Worm (Caenorhabditis elegans) whole organism, L3 larva: ENCODE data around the gene blos-1.

Experiments
- R02D3.7 ChIP-seq: fragments of 150-350 bp; optimal IDR thresholded peaks from 2 replicates; lab custom pipeline; 2014; ENCODE audit warnings: missing biosample characterization, missing genetic modification characterization
- ama-1 ChIP-seq: fragments of 150-350 bp; optimal IDR thresholded peaks from 2 replicates; lab custom pipeline; 2018
- elt-3 ChIP-seq, 3 experiments: fragments of 150-350 bp in 1 of 3; sonication (generic microtip) in 2 of 3; optimal IDR thresholded peaks; 2 replicates in 2 of 3; 4 replicates in 1 of 3; lab custom pipeline; 2014 to 2017; ENCODE audit warnings: missing biosample characterization in 3 of 3, missing genetic modification characterization in 3 of 3
- lin-15B ChIP-seq: fragments of 150-350 bp; optimal IDR thresholded peaks from 2 replicates; lab custom pipeline; 2014; ENCODE audit warnings: missing biosample characterization, missing genetic modification characterization
- nhr-11 ChIP-seq: fragments of 150-350 bp; optimal IDR thresholded peaks from 2 replicates; lab custom pipeline; 2014; ENCODE audit warnings: missing biosample characterization, missing genetic modification characterization
- nhr-67 ChIP-seq: fragments of 150-350 bp; optimal IDR thresholded peaks from 2 replicates; lab custom pipeline; 2014; ENCODE audit warnings: missing biosample characterization, missing genetic modification characterization
- nhr-76 ChIP-seq: fragments of 150-350 bp; sonication (generic microtip); optimal IDR thresholded peaks from 5 replicates; lab custom pipeline; 2014; ENCODE audit warnings: missing biosample characterization, missing genetic modification characterization
- nhr-77 ChIP-seq: fragments of 150-350 bp; optimal IDR thresholded peaks from 2 replicates; lab custom pipeline; 2014; ENCODE audit warnings: missing biosample characterization, missing genetic modification characterization
- pha-4 ChIP-seq: fragments of 150-350 bp; optimal IDR thresholded peaks from 2 replicates; lab custom pipeline; 2014; ENCODE audit warnings: missing biosample characterization, missing genetic modification reagents, missing genetic modification characterization
- pqm-1 ChIP-seq: fragments of 150-350 bp; optimal IDR thresholded peaks from 2 replicates; lab custom pipeline; 2017; ENCODE audit warnings: missing biosample characterization, missing genetic modification characterization, inconsistent platforms
- skn-1 ChIP-seq: fragments of 150-350 bp; optimal IDR thresholded peaks from 2 replicates; lab custom pipeline; 2014; ENCODE audit warnings: missing biosample characterization, missing genetic modification characterization
- unc-62 ChIP-seq: fragments of 150-350 bp; sonication (generic microtip); optimal IDR thresholded peaks from 4 replicates; lab custom pipeline; 2014; ENCODE audit warnings: missing biosample characterization, missing genetic modification reagents, missing genetic modification characterization

DNA sequence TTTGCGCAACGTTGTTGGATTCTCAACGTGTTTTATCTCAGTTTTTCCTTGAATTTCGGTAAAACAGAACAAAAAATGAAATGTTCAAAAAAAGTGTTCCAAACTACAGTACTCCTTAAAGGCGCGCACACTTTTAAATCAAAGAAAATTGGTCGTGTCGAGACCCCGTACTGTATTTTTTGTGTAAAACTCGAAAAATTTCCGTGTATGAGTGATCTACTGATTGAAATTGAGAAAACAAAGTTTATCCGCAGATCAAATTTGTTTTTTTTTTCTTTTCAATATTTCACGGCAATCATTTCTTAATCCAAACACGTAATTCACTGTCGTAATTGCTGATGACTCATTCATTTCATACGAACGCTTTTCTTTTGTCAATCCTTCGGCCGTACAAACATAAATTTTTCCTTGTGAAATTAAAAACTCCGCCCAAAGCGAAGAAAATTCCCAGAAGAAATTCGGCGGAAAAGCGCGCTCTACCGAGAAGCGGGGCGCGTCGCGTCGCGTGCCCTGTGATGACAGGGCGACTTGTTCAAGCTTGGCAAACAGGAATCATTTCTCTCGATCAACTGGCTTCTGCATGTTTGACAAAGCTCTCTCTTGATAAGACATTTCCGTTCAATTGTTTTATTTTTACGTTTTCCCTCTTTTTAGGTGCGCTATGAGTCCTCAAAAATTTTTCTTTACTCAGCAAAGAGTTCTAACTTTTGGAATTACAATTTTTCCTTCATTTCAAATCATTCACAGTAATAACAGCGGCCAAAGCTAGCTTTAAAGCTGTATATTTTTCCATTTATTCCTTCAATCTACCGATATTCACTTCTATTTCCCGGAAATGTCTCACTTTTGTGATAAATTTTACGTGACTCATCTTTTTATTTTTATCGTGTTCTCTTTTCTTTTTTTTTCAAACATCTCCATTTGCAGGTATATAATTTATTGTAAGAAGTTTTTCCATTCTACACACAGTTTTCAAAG, 8.6 kb downstream of the blos-1 start, which contains the start of gene chc-1:
- TF ChIP-seq R02D3.7 (tag; lab: Kevin White, UChicago): no peak
- TF ChIP-seq unc-62: no peak
- peak; percentile 23 for TF ChIP-seq ama-1 (lab: Kevin White, UChicago)
- TF ChIP-seq skn-1 (tag; lab: Kevin White, UChicago): peak; percentile 18
- TF ChIP-seq nhr-67 (tag; lab: Kevin White, UChicago): no peak
- TF ChIP-seq elt-3 (tag; optimal IDR thresholded peaks at IDR 0.05; lab: Kevin White, UChicago): no peak
- no peak for TF ChIP-seq nhr-77
- peak; percentile 70 for TF ChIP-seq lin-15B
- TF ChIP-seq nhr-76 (tag; lab: Kevin White, UChicago): no peak
- peak; percentile 34 for TF ChIP-seq pha-4 (tag; lab: Kevin White, UChicago)
- no peak for TF ChIP-seq nhr-11
- TF ChIP-seq pqm-1 (tag; lab: Kevin White, UChicago): no peak
